Fruit fly (Drosophila melanogaster): Measurements from ENCODE around the gene CG4815.

The CG4815 gene

dm6 chr3R:27946555-27947204 lies 43.9 kb downstream of the CG4815 start (continued):
- TF ChIP-seq Sry-β (GFP tag; optimal IDR thresholded peaks at IDR 0.05) (no peak), aop (GFP tag; IDR thresholded peaks at IDR 0.05) (no peak), Adf1 (GFP tag; IDR thresholded peaks at IDR 0.05) (no peak), MESR4 (GFP tag; optimal IDR thresholded peaks at IDR 0.05) (no peak), fd64A (GFP tag; optimal IDR thresholded peaks at IDR 0.05) (peak; percentile 33), CG4707 (GFP tag; optimal IDR thresholded peaks at IDR 0.05) (no peak), dpn (GFP tag; optimal IDR thresholded peaks at IDR 0.05) (no peak), sob (GFP tag; IDR thresholded peaks at IDR 0.05) (no peak), B-H2 (GFP tag; optimal IDR thresholded peaks at IDR 0.05) (peak; percentile 13), CG10431 (GFP tag; optimal IDR thresholded peaks at IDR 0.05) (peak; percentile 49), CG18011 (GFP tag; optimal IDR thresholded peaks at IDR 0.05) (no peak), Dip2 (GFP tag; IDR thresholded peaks at IDR 0.05) (no peak), CG1529 (GFP tag; optimal IDR thresholded peaks at IDR 0.05) (peak; percentile 46), prd (optimal IDR thresholded peaks at IDR 0.05) (no peak), prd (GFP tag; IDR thresholded peaks at IDR 0.05) (no peak), Sox102F (GFP tag; optimal IDR thresholded peaks at IDR 0.05) (no peak), HHEX (GFP tag; optimal IDR thresholded peaks at IDR 0.05) (peak; percentile 38), CG3281 (GFP tag; optimal IDR thresholded peaks at IDR 0.05) (no peak), CG10462 (GFP tag; optimal IDR thresholded peaks at IDR 0.05) (no peak), CG8359 (GFP tag; optimal IDR thresholded peaks at IDR 0.05; ENCODE audit: borderline replicate concordance) (no peak), CG11504 (tag; optimal IDR thresholded peaks at IDR 0.05) (no peak), Scr (GFP tag; IDR thresholded peaks at IDR 0.05; ENCODE audit: partially characterized antibody) (no peak), Dip3 (GFP tag; optimal IDR thresholded peaks at IDR 0.05) (no peak), Tbp (GFP tag; optimal IDR thresholded peaks at IDR 0.05) (no peak), mirr (GFP tag; optimal IDR thresholded peaks at IDR 0.05) (peak; percentile 72), HLHmδ (GFP tag; optimal IDR thresholded peaks at IDR 0.05) (peak; percentile 55), dysf (GFP tag; IDR thresholded peaks at IDR 0.05) (no peak), exex (tag; optimal IDR thresholded peaks at IDR 0.05) (peak; percentile 88), br (optimal IDR thresholded peaks at IDR 0.05) (no peak), CG10209 (GFP tag; optimal IDR thresholded peaks at IDR 0.05) (peak; percentile 5), CG31365 (tag; optimal IDR thresholded peaks at IDR 0.05) (no peak), CG16813 (GFP tag; IDR thresholded peaks at IDR 0.05; ENCODE audit: partially characterized antibody) (no peak), trh (GFP tag; optimal IDR thresholded peaks at IDR 0.05) (no peak), CG16863 (GFP tag; optimal IDR thresholded peaks at IDR 0.05) (peak; percentile 12), CG17359 (tag; optimal IDR thresholded peaks at IDR 0.05) (no peak), CG6813 (GFP tag; optimal IDR thresholded peaks at IDR 0.05) (peak; percentile 43), CG4404 (GFP tag; IDR thresholded peaks at IDR 0.05) (no peak), CG12219 (GFP tag; optimal IDR thresholded peaks at IDR 0.05) (peak; percentile 1), CG5245 (GFP tag; optimal IDR thresholded peaks at IDR 0.05) (no peak), al (GFP tag; IDR thresholded peaks at IDR 0.05) (no peak), CG9932 (GFP tag; IDR thresholded peaks at IDR 0.05) (no peak), zf30C (GFP tag; optimal IDR thresholded peaks at IDR 0.05) (no peak), CG2875 (GFP tag; optimal IDR thresholded peaks at IDR 0.05) (peak; percentile 24), CG1233 (GFP tag; optimal IDR thresholded peaks at IDR 0.05) (peak; percentile 7), Vsx1 (GFP tag; optimal IDR thresholded peaks at IDR 0.05) (no peak), CG15514 (GFP tag; optimal IDR thresholded peaks at IDR 0.05) (no peak), sd (tag; optimal IDR thresholded peaks at IDR 0.05) (peak; percentile 67), B-H1 (GFP tag; IDR thresholded peaks at IDR 0.05) (no peak), lab (GFP tag; optimal IDR thresholded peaks at IDR 0.05) (peak; percentile 5), CTCF (GFP tag; optimal IDR thresholded peaks at IDR 0.05) (no peak)
